Worm (Caenorhabditis elegans) whole organism, young adult: ENCODE measurements around the gene spp-4.
A peak's percentile ranks its signal among the peaks of the same experiment; 100 is the strongest.

Experiments used
- B0019.2 ChIP-seq: fragments of 200-800 bp; sonication (Bioruptor generic); conservative IDR thresholded peaks from 2 replicates; pipeline ENCODE4 v1.3.6; 2022; ENCODE audit warnings: missing genetic modification reagents, missing genetic modification characterization, missing compliant biosample characterization
- B0035.1 ChIP-seq: sonication (generic microtip); optimal IDR thresholded peaks from 2 replicates; lab custom pipeline; 2016; ENCODE audit warnings: missing genetic modification characterization, mild to moderate bottlenecking, missing compliant biosample characterization, missing genotype, missing genetic modification reagents
- B0336.3 ChIP-seq: fragments of 200-800 bp; sonication (Bioruptor generic); IDR thresholded peaks from 2 replicates; pipeline ENCODE4 v1.3.6; 2022; ENCODE audit warnings: missing genetic modification characterization, missing compliant biosample characterization
- D2030.7 ChIP-seq: fragments of 200-800 bp; sonication (Bioruptor generic); IDR thresholded peaks from 2 replicates; pipeline ENCODE4 v1.3.6; 2022; ENCODE audit warnings: missing genetic modification reagents, missing genetic modification characterization, missing compliant biosample characterization
- F10E7.11 ChIP-seq: sonication (generic microtip); optimal IDR thresholded peaks from 2 replicates; lab custom pipeline; 2017; ENCODE audit warnings: mild to moderate bottlenecking, missing genetic modification characterization, moderate library complexity, missing compliant biosample characterization
- F22D6.2 ChIP-seq: sonication (generic microtip); optimal IDR thresholded peaks from 2 replicates; lab custom pipeline; 2016; ENCODE audit warnings: mild to moderate bottlenecking, missing genetic modification characterization, missing compliant biosample characterization
- F37B4.10 ChIP-seq: fragments of 200-800 bp; sonication (Bioruptor generic); IDR thresholded peaks from 2 replicates; pipeline ENCODE4 v1.3.6; 2022; ENCODE audit warnings: missing genetic modification characterization, missing compliant biosample characterization
- F55B11.4 ChIP-seq: sonication (generic microtip); optimal IDR thresholded peaks from 2 replicates; lab custom pipeline; 2016; ENCODE audit warnings: missing compliant biosample characterization, missing genetic modification characterization, borderline replicate concordance; ENCODE audit not compliant: insufficient read depth
- F57A8.1 ChIP-seq: fragments of 200-800 bp; sonication (Bioruptor generic); optimal IDR thresholded peaks from 2 replicates; lab custom pipeline; 2018; ENCODE audit warnings: mild to moderate bottlenecking, missing genetic modification characterization, moderate library complexity, missing compliant biosample characterization
- F57C9.4 ChIP-seq: sonication (generic microtip); optimal IDR thresholded peaks from 2 replicates; lab custom pipeline; 2017; ENCODE audit warnings: mild to moderate bottlenecking, missing genetic modification characterization, missing compliant biosample characterization
- K11D2.4 ChIP-seq: fragments of 200-800 bp; sonication (Bioruptor generic); IDR thresholded peaks from 2 replicates; pipeline ENCODE4 v1.3.6; 2022; ENCODE audit warnings: missing genetic modification reagents, missing genetic modification characterization, missing compliant biosample characterization
- Y53F4B.3 ChIP-seq: fragments of 200-800 bp; sonication (Bioruptor generic); IDR thresholded peaks from 2 replicates; pipeline ENCODE4 v1.3.6; 2022; ENCODE audit warnings: missing genetic modification reagents, missing genetic modification characterization, missing compliant biosample characterization
- Y56A3A.18 ChIP-seq: fragments of 200-800 bp; sonication (Bioruptor generic); IDR thresholded peaks from 2 replicates; pipeline ENCODE4 v1.3.6; 2022; ENCODE audit warnings: missing genetic modification reagents, missing genetic modification characterization, missing compliant biosample characterization
- Y79H2A.3 ChIP-seq: fragments of 200-800 bp; sonication (Bioruptor generic); conservative IDR thresholded peaks from 2 replicates; pipeline ENCODE4 v1.3.6; 2022; ENCODE audit warnings: missing genetic modification reagents, missing genetic modification characterization, missing compliant biosample characterization
- akir-1 ChIP-seq: fragments of 200-800 bp; sonication (Bioruptor generic); optimal IDR thresholded peaks from 2 replicates; lab custom pipeline; 2018; ENCODE audit warnings: mild to moderate bottlenecking, missing genetic modification characterization, moderate library complexity, missing compliant biosample characterization
- ama-1 ChIP-seq, 3 experiments: fragments of 150-350 bp in 1 of 3; sonication (generic microtip) in 2 of 3; optimal IDR thresholded peaks; 2 replicates each; lab custom pipeline; 2014 to 2018; ENCODE audit warnings: missing biosample characterization in 2 of 3, missing genetic modification characterization in 2 of 3, missing genetic modification reagents in 2 of 3
- aptf-2 ChIP-seq: fragments of 200-800 bp; sonication (Bioruptor generic); conservative IDR thresholded peaks from 2 replicates; pipeline ENCODE4 v1.3.6; 2022; ENCODE audit warnings: missing genetic modification reagents, missing genetic modification characterization, missing compliant biosample characterization
- attf-3 ChIP-seq: fragments of 200-800 bp; sonication (Bioruptor generic); conservative IDR thresholded peaks from 2 replicates; pipeline ENCODE4 v1.3.6; 2022; ENCODE audit warnings: missing genetic modification reagents, missing genetic modification characterization, missing compliant biosample characterization
- ceh-40 ChIP-seq: fragments of 200-800 bp; sonication (Bioruptor generic); IDR thresholded peaks from 2 replicates; pipeline ENCODE4 v1.3.6; 2022; ENCODE audit warnings: missing genetic modification characterization, missing compliant biosample characterization
- ceh-58 ChIP-seq: fragments of 200-800 bp; sonication (Bioruptor generic); IDR thresholded peaks from 2 replicates; pipeline ENCODE4 v1.3.6; 2022; ENCODE audit warnings: missing genetic modification characterization, missing compliant biosample characterization
- die-1 ChIP-seq: sonication (generic microtip); optimal IDR thresholded peaks from 2 replicates; lab custom pipeline; 2016; ENCODE audit warnings: missing genotype, mild to moderate bottlenecking, missing genetic modification characterization, missing compliant biosample characterization
- dpff-1 ChIP-seq: sonication (generic microtip); optimal IDR thresholded peaks from 2 replicates; lab custom pipeline; 2017; ENCODE audit warnings: mild to moderate bottlenecking, missing genetic modification characterization, missing compliant biosample characterization
- dpl-1 ChIP-seq: fragments of 150-350 bp; optimal IDR thresholded peaks from 2 replicates; lab custom pipeline; 2014; ENCODE audit warnings: missing biosample characterization, missing genetic modification reagents, missing genetic modification characterization
- egrh-3 ChIP-seq: fragments of 200-800 bp; sonication (Bioruptor generic); IDR thresholded peaks from 2 replicates; pipeline ENCODE4 v1.3.6; 2022; ENCODE audit warnings: missing genetic modification reagents, missing genetic modification characterization, missing compliant biosample characterization
- hlh-26 ChIP-seq: fragments of 200-800 bp; sonication (Bioruptor generic); conservative IDR thresholded peaks from 2 replicates; pipeline ENCODE4 v1.3.6; 2022; ENCODE audit warnings: missing genetic modification reagents, missing genetic modification characterization, missing compliant biosample characterization
- hmg-20 ChIP-seq: fragments of 200-800 bp; sonication (Bioruptor generic); IDR thresholded peaks from 2 replicates; pipeline ENCODE4 v1.3.6; 2022; ENCODE audit warnings: missing genetic modification reagents, missing genetic modification characterization, missing compliant biosample characterization
- lin-35 ChIP-seq, 3 experiments: fragments of 150-350 bp in 2 of 3; sonication (generic microtip) in 1 of 3; optimal IDR thresholded peaks; 2 replicates each; lab custom pipeline; 2014 to 2018; ENCODE audit warnings: missing biosample characterization in 3 of 3, missing genetic modification characterization in 3 of 3, missing genetic modification reagents in 3 of 3
- lin-54 ChIP-seq: fragments of 200-800 bp; sonication (Bioruptor generic); optimal IDR thresholded peaks from 2 replicates; lab custom pipeline; 2018; ENCODE audit warnings: mild to moderate bottlenecking, missing genetic modification characterization, missing compliant biosample characterization
- lsy-27 ChIP-seq: sonication (generic microtip); optimal IDR thresholded peaks from 2 replicates; lab custom pipeline; 2017; ENCODE audit warnings: missing genetic modification characterization, mild to moderate bottlenecking, missing compliant biosample characterization, antibody characterized with exemption, missing genotype, borderline replicate concordance; ENCODE audit not compliant: insufficient read depth
- mcd-1 ChIP-seq: fragments of 200-800 bp; sonication (Bioruptor generic); IDR thresholded peaks from 2 replicates; pipeline ENCODE4 v1.3.6; 2022; ENCODE audit warnings: missing genetic modification reagents, missing genetic modification characterization, missing compliant biosample characterization
- mes-4 ChIP-seq: sonication (generic microtip); optimal IDR thresholded peaks from 2 replicates; lab custom pipeline; 2016; ENCODE audit warnings: missing genotype, missing genetic modification characterization, missing compliant biosample characterization
- mxl-1 ChIP-seq: sonication (generic microtip); optimal IDR thresholded peaks from 2 replicates; lab custom pipeline; 2016; ENCODE audit warnings: missing genetic modification characterization, missing compliant biosample characterization
- pbrm-1 ChIP-seq: fragments of 200-800 bp; sonication (Bioruptor generic); IDR thresholded peaks from 2 replicates; pipeline ENCODE4 v1.3.6; 2022; ENCODE audit warnings: missing genetic modification reagents, missing genetic modification characterization, missing compliant biosample characterization
- repo-1 ChIP-seq: sonication (generic microtip); optimal IDR thresholded peaks from 2 replicates; lab custom pipeline; 2017; ENCODE audit warnings: mild to moderate bottlenecking, missing genetic modification characterization, missing compliant biosample characterization
- somi-1 ChIP-seq: fragments of 200-800 bp; sonication (Bioruptor generic); optimal IDR thresholded peaks from 2 replicates; lab custom pipeline; 2018; ENCODE audit warnings: mild to moderate bottlenecking, missing genetic modification characterization, missing compliant biosample characterization
- sptf-2 ChIP-seq: fragments of 200-800 bp; sonication (Bioruptor generic); optimal IDR thresholded peaks from 2 replicates; lab custom pipeline; 2018; ENCODE audit warnings: mild to moderate bottlenecking, missing genetic modification characterization, missing compliant biosample characterization
- tbp1 ChIP-seq: fragments of 200-800 bp; sonication (Bioruptor generic); optimal IDR thresholded peaks from 2 replicates; lab custom pipeline; 2018; ENCODE audit warnings: mild to moderate bottlenecking, missing genetic modification characterization, missing compliant biosample characterization
- tbx-9 ChIP-seq: sonication (generic microtip); optimal IDR thresholded peaks from 2 replicates; lab custom pipeline; 2016; ENCODE audit warnings: borderline replicate concordance, missing genetic modification characterization, inconsistent platforms, missing compliant biosample characterization
- zim-3 ChIP-seq: sonication (generic microtip); optimal IDR thresholded peaks from 2 replicates; lab custom pipeline; 2017; ENCODE audit warnings: mild to moderate bottlenecking, missing genetic modification characterization, moderate library complexity, missing compliant biosample characterization
- ztf-26 ChIP-seq: sonication (generic microtip); optimal IDR thresholded peaks from 2 replicates; lab custom pipeline; 2017; ENCODE audit warnings: missing genetic modification characterization, missing compliant biosample characterization

spp-4 gene

ce11 chrX:7334302-7334724 lies 15.8 kb upstream of the spp-4 start, which contains the start of gene epg-7 (continued):
- peak; percentile 78 for TF ChIP-seq akir-1 (GFP tag; lab: Kevin White, UChicago)
- peak; percentile 64 for TF ChIP-seq lin-54 (GFP tag; lab: Kevin White, UChicago)
- TF ChIP-seq hmg-20 (GFP tag; lab: Robert Waterston, UW), result peak; percentile 64
- no peak for TF ChIP-seq lsy-27
- peak; percentile 47; the same call in 1 of the 2 replicates for TF ChIP-seq egrh-3 (GFP tag; lab: Robert Waterston, UW)
- TF ChIP-seq ama-1 (optimal IDR thresholded peaks at IDR 0.05; lab: Kevin White, UChicago), result no peak
- TF ChIP-seq ama-1 (GFP tag; optimal IDR thresholded peaks at IDR 0.05; lab: Kevin White, UChicago), result no peak
- TF ChIP-seq K11D2.4 (GFP tag; lab: Robert Waterston, UW), result peak; percentile 84
- peak in 1 of 3 experiments; percentile 85 for TF ChIP-seq lin-35 (GFP tag; optimal IDR thresholded peaks at IDR 0.05; lab: Kevin White, UChicago)
- TF ChIP-seq F10E7.11 (tag; lab: Kevin White, UChicago), result no peak
- peak; percentile 66 for TF ChIP-seq tbp1
- no peak for TF ChIP-seq F57A8.1 (GFP tag; lab: Kevin White, UChicago)
- no peak for TF ChIP-seq F37B4.10 (GFP tag; lab: Robert Waterston, UW)
- peak; percentile 61 for TF ChIP-seq repo-1 (tag; lab: Kevin White, UChicago)
- TF ChIP-seq D2030.7 (GFP tag; lab: Robert Waterston, UW), result no peak
- TF ChIP-seq mxl-1 (tag; lab: Kevin White, UChicago), result no peak
- no peak for TF ChIP-seq ceh-58 (GFP tag; lab: Robert Waterston, UW)
- TF ChIP-seq mes-4 (tag; lab: Kevin White, UChicago), result no peak
- TF ChIP-seq zim-3 (tag; lab: Kevin White, UChicago), result no peak

- no peak for TF ChIP-seq Y79H2A.3 (GFP tag; lab: Robert Waterston, UW)
- peak; percentile 5 for TF ChIP-seq ztf-26 (tag; lab: Kevin White, UChicago)
Observed at ce11 chrX:7330685-7331196, 12.2 kb upstream of the spp-4 start, which contains the start of gene ttr-30. Gene ttr-30, plus strand, starts transcription at chrX:7330949.

- TF ChIP-seq F22D6.2 (no peak), Y56A3A.18 (GFP tag; lab: Robert Waterston, UW) (no peak), B0019.2 (GFP tag; lab: Robert Waterston, UW) (no peak), sptf-2 (GFP tag; lab: Kevin White, UChicago) (no peak), B0035.1 (tag; lab: Kevin White, UChicago) (no peak)
Observed at ce11 chrX:7329601-7330000, 11.0 kb upstream of the spp-4 start, which contains the start of gene ttr-59. Gene ttr-59, plus strand, starts transcription at chrX:7329818.

- no peak for TF ChIP-seq Y53F4B.3
- no peak for TF ChIP-seq die-1
- TF ChIP-seq mcd-1 (GFP tag; lab: Robert Waterston, UW), result no peak
- TF ChIP-seq F55B11.4 (tag; lab: Kevin White, UChicago), result no peak
- TF ChIP-seq somi-1 (GFP tag; lab: Kevin White, UChicago), result no peak
- no peak for TF ChIP-seq hlh-26 (GFP tag; lab: Robert Waterston, UW)
- no peak for TF ChIP-seq F57C9.4
- TF ChIP-seq B0336.3 (GFP tag; lab: Robert Waterston, UW), result no peak
- TF ChIP-seq B0035.1 (tag; lab: Kevin White, UChicago), result no peak
- TF ChIP-seq aptf-2 (GFP tag; lab: Robert Waterston, UW), result no peak
- no peak for TF ChIP-seq dpff-1 (tag; lab: Kevin White, UChicago)
- no peak for TF ChIP-seq dpl-1
- TF ChIP-seq F22D6.2, result no peak
- TF ChIP-seq tbx-9, result no peak
- TF ChIP-seq attf-3 (GFP tag; lab: Robert Waterston, UW), result no peak
- no peak for TF ChIP-seq ceh-40 (GFP tag; lab: Robert Waterston, UW)
- no peak for TF ChIP-seq D2030.7 (GFP tag; lab: Robert Waterston, UW)
- no peak for TF ChIP-seq zim-3 (tag; lab: Kevin White, UChicago)
- TF ChIP-seq pbrm-1 (GFP tag; lab: Robert Waterston, UW), result no peak
Observed at ce11 chrX:7328065-7328564, 9.6 kb upstream of the spp-4 start.
